Worm (Caenorhabditis elegans) whole organism, early embryonic: Measurements from ENCODE around the gene clc-32.

Experiments used
- B0310.2 ChIP-seq: sonication (generic microtip); optimal IDR thresholded peaks from 2 replicates; lab custom pipeline; 2016; ENCODE audit warnings: mild to moderate bottlenecking, missing genetic modification characterization, missing compliant biosample characterization
- F13C5.2 ChIP-seq: sonication (generic microtip); optimal IDR thresholded peaks from 2 replicates; lab custom pipeline; 2017; ENCODE audit warnings: mild to moderate bottlenecking, missing genetic modification characterization, inconsistent platforms, missing compliant biosample characterization
- aly-1 ChIP-seq: sonication (generic microtip); optimal IDR thresholded peaks from 2 replicates; lab custom pipeline; 2016; ENCODE audit warnings: missing genetic modification characterization, missing compliant biosample characterization
- ama-1 ChIP-seq: fragments of 150-350 bp; optimal IDR thresholded peaks from 2 replicates; lab custom pipeline; 2014
- ceh-13 ChIP-seq: fragments of 200-800 bp; sonication (Bioruptor generic); optimal IDR thresholded peaks from 2 replicates; lab custom pipeline; 2018; ENCODE audit warnings: mild to moderate bottlenecking, missing genetic modification characterization, missing compliant biosample characterization
- ceh-36 ChIP-seq: sonication (generic microtip); optimal IDR thresholded peaks from 2 replicates; lab custom pipeline; 2016; ENCODE audit warnings: missing genetic modification characterization, inconsistent platforms, missing compliant biosample characterization
- ets-7 ChIP-seq: sonication (generic microtip); optimal IDR thresholded peaks from 2 replicates; lab custom pipeline; 2016; ENCODE audit warnings: missing genotype, missing genetic modification characterization, missing compliant biosample characterization
- flt-1 ChIP-seq: fragments of 200-800 bp; sonication (Bioruptor generic); IDR thresholded peaks from 2 replicates; pipeline ENCODE4 v1.3.6; 2022; ENCODE audit warnings: missing genetic modification characterization, missing compliant biosample characterization
- hmbx-1 ChIP-seq: sonication (generic microtip); optimal IDR thresholded peaks from 2 replicates; lab custom pipeline; 2016; ENCODE audit warnings: mild to moderate bottlenecking, missing genetic modification characterization, missing compliant biosample characterization
- hmg-4 ChIP-seq: fragments of 200-800 bp; sonication (Bioruptor generic); optimal IDR thresholded peaks from 2 replicates; lab custom pipeline; 2018; ENCODE audit warnings: mild to moderate bottlenecking, missing genetic modification characterization, missing compliant biosample characterization
- hnd-1 ChIP-seq: sonication (generic microtip); optimal IDR thresholded peaks from 2 replicates; lab custom pipeline; 2016; ENCODE audit warnings: missing genetic modification characterization, missing compliant biosample characterization
- pes-1 ChIP-seq: fragments of 200-800 bp; sonication (Bioruptor generic); IDR thresholded peaks from 2 replicates; pipeline ENCODE4 v1.3.6; 2022; ENCODE audit warnings: missing genetic modification reagents, missing genetic modification characterization, missing compliant biosample characterization
- scrt-1 ChIP-seq: fragments of 200-800 bp; sonication (Bioruptor generic); IDR thresholded peaks from 2 replicates; pipeline ENCODE4 v1.3.6; 2022; ENCODE audit warnings: missing genetic modification characterization, missing compliant biosample characterization
- sea-1 ChIP-seq: fragments of 200-800 bp; sonication (Bioruptor generic); conservative IDR thresholded peaks from 2 replicates; pipeline ENCODE4 v1.3.6; 2022; ENCODE audit warnings: missing genetic modification characterization, missing compliant biosample characterization
- tbx-11 ChIP-seq: fragments of 200-800 bp; sonication (Bioruptor generic); IDR thresholded peaks from 2 replicates; pipeline ENCODE4 v1.3.6; 2022; ENCODE audit warnings: missing genetic modification characterization, missing compliant biosample characterization
- tbx-37 ChIP-seq: fragments of 200-800 bp; sonication (Bioruptor generic); conservative IDR thresholded peaks from 2 replicates; pipeline ENCODE4 v1.3.6; 2022; ENCODE audit warnings: missing genetic modification reagents, missing genetic modification characterization, missing compliant biosample characterization
- tra-4 ChIP-seq: sonication (generic microtip); optimal IDR thresholded peaks from 2 replicates; lab custom pipeline; 2017; ENCODE audit warnings: missing genetic modification characterization, missing compliant biosample characterization

Gene clc-32

DNA sequence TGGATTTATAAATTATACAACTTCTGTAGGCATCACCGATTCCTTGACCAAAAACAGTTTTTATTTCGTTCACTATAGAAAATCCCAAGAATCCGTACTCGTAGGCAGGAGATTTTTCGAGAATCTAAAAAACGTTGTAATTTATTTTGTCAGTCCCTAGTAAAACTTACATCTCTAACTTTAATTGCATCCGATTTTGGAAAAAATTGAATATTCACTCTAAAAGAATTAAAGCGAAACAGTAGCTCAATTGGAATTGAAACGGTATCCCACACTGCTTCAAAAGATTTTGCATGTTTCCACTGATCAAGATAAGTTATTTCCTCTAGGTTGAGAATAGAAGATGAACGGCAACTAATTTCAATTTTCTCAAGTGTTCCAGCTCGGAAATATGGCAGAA lies 9.7 kb downstream of the clc-32 start, which contains the start of gene fbxa-142:
Gene fbxa-142 (minus strand): TSS at position 101 of the 400 bp plus-strand sequence.
- TF ChIP-seq ceh-13 (GFP tag; lab: Kevin White, UChicago) (no peak), B0310.2 (tag; lab: Kevin White, UChicago) (no peak), flt-1 (GFP tag; lab: Robert Waterston, UW) (no peak), ama-1 (lab: Kevin White, UChicago) (no peak), hmg-4 (GFP tag; lab: Kevin White, UChicago) (no peak), ceh-36 (tag; lab: Kevin White, UChicago) (no peak), hnd-1 (tag; lab: Kevin White, UChicago) (no peak)

DNA sequence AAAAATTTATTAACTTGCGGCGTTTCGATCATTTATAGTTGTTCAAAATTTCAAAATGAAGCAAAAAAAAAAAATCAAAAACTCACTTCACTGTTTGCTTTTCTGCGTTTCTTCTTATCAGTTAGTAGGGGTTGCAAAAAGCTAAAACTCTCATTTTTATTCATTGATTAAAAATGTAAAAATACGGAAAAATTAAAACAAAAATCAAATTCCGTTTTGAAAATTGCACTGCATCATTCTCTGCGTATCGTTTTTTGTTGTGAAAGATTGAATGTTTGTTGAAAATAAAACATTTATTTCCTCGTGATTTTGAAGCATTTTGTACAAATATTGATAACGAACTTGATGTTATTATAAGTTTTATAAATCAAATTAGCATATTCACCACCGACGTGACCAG lies 11.9 kb downstream of the clc-32 start:
- TF ChIP-seq ceh-36 (tag; lab: Kevin White, UChicago) = no peak
- no peak for TF ChIP-seq tbx-11
- no peak for TF ChIP-seq tra-4 (tag; lab: Kevin White, UChicago)
- TF ChIP-seq ceh-13 (GFP tag; lab: Kevin White, UChicago) = no peak
- no peak for TF ChIP-seq aly-1
- TF ChIP-seq ama-1 (lab: Kevin White, UChicago) = no peak
- no peak for TF ChIP-seq hmbx-1 (tag; lab: Kevin White, UChicago)
- TF ChIP-seq hmg-4 (GFP tag; lab: Kevin White, UChicago) = no peak
- TF ChIP-seq pes-1 = no peak
- no peak for TF ChIP-seq ets-7 (tag; lab: Kevin White, UChicago)
- no peak for TF ChIP-seq B0310.2 (tag; lab: Kevin White, UChicago)
- no peak for TF ChIP-seq scrt-1
- no peak for TF ChIP-seq sea-1
- TF ChIP-seq flt-1 (GFP tag; lab: Robert Waterston, UW) = no peak
- no peak for TF ChIP-seq F13C5.2

DNA sequence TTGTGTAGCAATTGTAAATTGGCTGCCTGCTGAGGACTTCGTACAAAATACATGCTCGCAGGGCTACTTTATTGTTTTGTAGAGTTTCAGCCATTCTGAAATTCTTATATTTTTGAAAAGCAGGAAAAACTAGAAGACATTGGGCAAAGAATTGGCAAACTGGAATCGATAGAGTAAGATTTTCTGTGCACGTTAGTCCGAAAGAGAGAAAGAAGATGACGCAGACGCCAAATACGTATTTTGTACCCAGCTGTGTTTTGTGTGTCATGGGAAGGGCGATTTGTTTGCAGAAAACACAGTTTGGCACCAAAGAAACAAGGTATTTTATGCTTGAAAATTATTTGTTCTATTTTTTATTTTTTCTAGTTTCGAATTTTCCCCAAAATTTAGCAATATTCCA lies 13.6 kb downstream of the clc-32 start, which contains the start of gene fbxa-143:
Gene fbxa-143 (minus strand): TSS at position 101 of the 400 bp plus-strand sequence.
- TF ChIP-seq aly-1 (no peak), pes-1 (no peak), tbx-37 (no peak), ceh-13 (GFP tag; lab: Kevin White, UChicago) (no peak), flt-1 (GFP tag; lab: Robert Waterston, UW) (no peak), F13C5.2 (no peak), hnd-1 (tag; lab: Kevin White, UChicago) (no peak), tra-4 (tag; lab: Kevin White, UChicago) (no peak), tbx-11 (no peak)

DNA sequence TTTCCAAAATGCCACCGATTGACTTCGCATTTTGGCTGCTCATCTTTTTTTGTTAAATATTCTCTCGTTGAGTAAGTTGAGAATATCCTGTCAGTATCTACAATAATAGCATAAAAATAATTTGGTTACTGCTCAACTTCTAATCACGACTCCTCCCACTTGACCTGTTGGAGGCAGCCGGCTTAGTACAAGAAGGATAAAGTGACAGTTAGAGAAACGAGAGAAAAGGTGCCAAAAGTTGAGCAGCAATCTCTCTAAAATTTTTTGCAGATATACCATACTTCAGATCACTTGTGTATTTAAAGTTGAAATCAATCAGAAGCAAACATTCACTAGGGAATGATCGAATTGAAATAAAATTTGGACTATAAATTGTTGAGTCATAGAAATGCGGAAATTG lies 16.2 kb downstream of the clc-32 start, which contains the start of gene nhr-111:
Gene nhr-111 (minus strand): TSS at position 101 of the 400 bp plus-strand sequence.
- TF ChIP-seq aly-1 (no peak), ceh-13 (GFP tag; lab: Kevin White, UChicago) (no peak), tbx-11 (no peak), pes-1 (no peak), ets-7 (tag; lab: Kevin White, UChicago) (no peak), flt-1 (GFP tag; lab: Robert Waterston, UW) (no peak), tbx-37 (no peak), hmg-4 (GFP tag; lab: Kevin White, UChicago) (no peak)

DNA sequence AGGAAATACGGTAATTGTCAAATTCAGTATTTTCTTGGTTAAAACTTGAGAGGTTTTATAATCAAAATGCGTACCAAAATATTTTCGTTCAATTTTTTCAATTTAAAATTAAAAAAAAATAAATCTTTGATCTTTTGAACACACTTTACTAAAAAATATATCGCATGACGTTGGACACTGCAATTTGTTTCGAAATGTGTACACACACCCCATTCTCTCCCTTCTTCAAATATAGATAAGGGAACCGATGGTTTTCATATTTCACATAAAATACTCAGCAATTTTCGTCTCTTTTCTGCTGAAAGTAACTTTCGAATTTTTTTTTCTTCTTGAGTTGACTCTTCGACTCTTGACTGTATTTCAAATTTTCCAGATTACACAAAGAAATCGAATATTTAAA lies 19.5 kb downstream of the clc-32 start:
- TF ChIP-seq ceh-36 (tag; lab: Kevin White, UChicago) = no peak
- no peak for TF ChIP-seq hnd-1 (tag; lab: Kevin White, UChicago)
- no peak for TF ChIP-seq sea-1
- TF ChIP-seq pes-1 = no peak
- no peak for TF ChIP-seq tbx-11

DNA sequence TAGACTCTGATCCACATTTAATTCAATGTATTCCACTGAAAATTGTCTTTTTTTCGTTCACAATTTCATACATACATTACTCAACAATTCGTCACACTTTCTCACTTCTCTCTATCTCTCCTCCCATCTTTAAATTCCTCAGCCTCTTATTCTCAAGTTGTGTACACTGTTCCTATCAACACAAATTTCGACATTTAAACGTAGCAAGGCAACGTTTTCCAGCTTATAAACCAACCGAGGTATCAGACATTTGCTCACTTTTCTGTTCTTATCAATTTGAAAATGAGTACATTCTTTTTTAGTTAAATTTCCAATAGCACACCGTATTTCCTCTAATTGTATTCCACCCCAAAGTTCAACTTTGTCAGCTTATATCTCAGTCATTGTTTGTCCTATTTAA lies 20.0 kb downstream of the clc-32 start, which contains the start of gene skr-3:
Gene skr-3 (plus strand): TSS at position 163 of the 400 bp plus-strand sequence.
- no peak for TF ChIP-seq tra-4 (tag; lab: Kevin White, UChicago)
- TF ChIP-seq hnd-1 (tag; lab: Kevin White, UChicago) = no peak
- no peak for TF ChIP-seq tbx-37
- no peak for TF ChIP-seq ets-7 (tag; lab: Kevin White, UChicago)
- TF ChIP-seq scrt-1 = no peak

DNA sequence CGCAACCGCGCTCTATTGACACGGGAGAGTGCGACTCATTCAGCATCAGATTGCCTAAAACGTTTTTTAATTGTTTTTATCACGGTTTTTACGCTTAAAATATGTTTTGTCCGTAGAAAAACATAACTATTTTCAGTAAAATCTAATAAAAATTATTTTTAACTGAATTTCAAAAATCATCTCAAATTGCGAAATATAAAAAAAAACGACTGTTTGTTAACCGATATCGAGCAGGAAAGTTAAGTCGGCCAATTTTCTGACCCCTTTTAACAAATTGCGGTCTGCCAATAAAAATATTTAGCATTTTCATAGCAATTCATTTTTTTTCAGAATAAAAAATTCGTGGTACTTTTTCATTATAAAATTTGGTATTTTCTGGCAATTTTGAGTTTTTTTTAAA lies 20.5 kb downstream of the clc-32 start:
- TF ChIP-seq aly-1 (no peak), F13C5.2 (no peak), B0310.2 (tag; lab: Kevin White, UChicago) (no peak), tra-4 (tag; lab: Kevin White, UChicago) (no peak), hmg-4 (GFP tag; lab: Kevin White, UChicago) (no peak), scrt-1 (no peak)

DNA sequence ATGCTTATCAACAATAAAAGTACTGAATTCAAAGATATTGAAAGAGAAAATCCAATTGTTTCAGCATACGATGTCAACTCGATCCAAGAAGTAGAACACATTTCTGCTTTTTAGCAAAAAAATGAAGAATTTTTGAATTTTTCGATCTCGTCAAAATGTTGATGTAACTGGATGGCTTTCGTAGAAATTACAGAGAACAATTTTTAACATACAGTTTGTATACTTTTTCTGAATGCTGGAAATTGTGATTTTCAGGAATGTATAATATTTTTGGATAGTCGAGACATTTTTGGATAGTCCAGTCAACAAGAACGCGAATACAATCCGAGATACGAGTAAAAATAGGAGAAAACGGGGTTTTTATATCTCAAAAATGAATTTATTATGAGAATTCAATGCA lies 22.4 kb downstream of the clc-32 start, which contains the start of gene str-103:
Gene str-103 (minus strand): TSS at position 101 of the 400 bp plus-strand sequence.
- TF ChIP-seq tra-4 (tag; lab: Kevin White, UChicago) (no peak), ceh-13 (GFP tag; lab: Kevin White, UChicago) (no peak), tbx-11 (no peak), tbx-37 (no peak), scrt-1 (no peak), sea-1 (no peak), hmbx-1 (tag; lab: Kevin White, UChicago) (no peak), aly-1 (no peak), hmg-4 (GFP tag; lab: Kevin White, UChicago) (no peak), ama-1 (lab: Kevin White, UChicago) (no peak), ceh-36 (tag; lab: Kevin White, UChicago) (no peak), B0310.2 (tag; lab: Kevin White, UChicago) (no peak), flt-1 (GFP tag; lab: Robert Waterston, UW) (no peak), F13C5.2 (no peak), hnd-1 (tag; lab: Kevin White, UChicago) (no peak)

DNA sequence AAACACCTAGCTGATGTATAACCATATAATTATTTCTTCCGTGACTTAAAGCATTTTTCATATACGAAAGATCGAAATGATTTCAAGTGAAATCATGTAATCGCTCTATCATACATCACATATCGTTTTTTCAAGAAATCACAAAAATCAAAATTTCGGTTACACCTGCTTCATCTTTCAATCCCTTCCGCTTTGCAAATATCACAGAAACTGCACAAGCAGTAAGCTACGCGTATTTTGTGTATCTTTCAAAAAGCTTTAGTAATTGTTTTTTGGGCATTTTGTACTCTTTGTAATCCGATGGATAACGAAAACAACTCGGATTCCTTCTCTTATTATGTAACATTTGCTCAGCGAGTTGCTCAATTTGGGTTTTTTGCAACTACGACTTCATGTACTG lies 25.6 kb downstream of the clc-32 start, which contains the start of gene str-25:
Gene str-25 (plus strand): TSS at position 301 of the 400 bp plus-strand sequence.
- TF ChIP-seq pes-1 (no peak), scrt-1 (no peak), hnd-1 (tag; lab: Kevin White, UChicago) (no peak), ama-1 (lab: Kevin White, UChicago) (no peak), tra-4 (tag; lab: Kevin White, UChicago) (no peak), F13C5.2 (no peak), aly-1 (no peak), sea-1 (no peak), tbx-37 (no peak)
